Worm (Caenorhabditis elegans): ENCODE data around the gene srh-63.

DNA sequence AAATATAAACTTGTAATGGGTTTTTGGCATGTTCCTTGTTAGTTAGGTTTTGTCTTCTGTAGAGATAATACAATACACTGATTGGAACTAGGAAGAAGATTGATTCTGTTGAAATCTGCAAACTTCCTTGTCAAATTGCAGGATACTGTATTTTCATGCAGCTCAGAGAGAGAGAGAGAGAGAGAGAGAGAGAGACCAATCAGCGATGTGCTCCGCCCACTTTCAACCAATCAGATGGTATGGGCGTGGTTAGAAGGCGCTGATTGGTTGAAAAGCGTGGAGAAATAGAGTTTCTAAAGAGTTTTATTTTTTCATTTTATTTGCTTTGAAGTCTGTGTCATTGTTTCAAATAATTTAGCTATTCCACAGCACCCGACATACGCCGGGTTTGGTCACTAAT is 23.6 kb downstream of the srh-63 start:
- TF ChIP-seq fkh-10 (GFP tag; optimal IDR thresholded peaks at IDR 0.05) (no peak), ceh-90 (tag; optimal IDR thresholded peaks at IDR 0.05) (no peak), nhr-76 (tag; optimal IDR thresholded peaks at IDR 0.05) (no peak)
